Fruit fly (Drosophila melanogaster): ENCODE results near the gene CG32987.

CG32987 gene

dm6 chr2L:8897954-8898713, 34.5 kb downstream of the CG32987 start (continued):
- TF ChIP-seq CG1233 (GFP tag; optimal IDR thresholded peaks at IDR 0.05), result peak; percentile 43
- no peak for TF ChIP-seq sob (GFP tag; IDR thresholded peaks at IDR 0.05)
- peak; percentile 34 for TF ChIP-seq tio (GFP tag; optimal IDR thresholded peaks at IDR 0.05)
- no peak for TF ChIP-seq CG6689 (GFP tag; IDR thresholded peaks at IDR 0.05)
- TF ChIP-seq caup (GFP tag; optimal IDR thresholded peaks at IDR 0.05; ENCODE audit: severe bottlenecking), result peak; percentile 53
- TF ChIP-seq Blimp-1 (GFP tag; optimal IDR thresholded peaks at IDR 0.05), result peak; percentile 37
- no peak for TF ChIP-seq NC2β (GFP tag; optimal IDR thresholded peaks at IDR 0.05)
- TF ChIP-seq Max (GFP tag; optimal IDR thresholded peaks at IDR 0.05), result peak; percentile 5
- peak; percentile 25 for TF ChIP-seq Med (GFP tag)
- TF ChIP-seq pb (GFP tag; optimal IDR thresholded peaks at IDR 0.05), result no peak
- TF ChIP-seq usp (GFP tag; optimal IDR thresholded peaks at IDR 0.05), result no peak
- peak; percentile 33 for TF ChIP-seq zfh2 (GFP tag; optimal IDR thresholded peaks at IDR 0.05)
- TF ChIP-seq gce (GFP tag; IDR thresholded peaks at IDR 0.05), result no peak
- peak; percentile 43 for TF ChIP-seq Fer3 (tag; optimal IDR thresholded peaks at IDR 0.05)
- peak; percentile 38 for TF ChIP-seq lilli (GFP tag; optimal IDR thresholded peaks at IDR 0.05)
- 0 out of 2 replicates have a peak, but pooled peaks have one; percentile 20 for TF ChIP-seq seq (GFP tag; IDR thresholded peaks at IDR 0.05)
- peak; percentile 2 for TF ChIP-seq HLH54F (GFP tag; optimal IDR thresholded peaks at IDR 0.05)
- TF ChIP-seq CG5180 (GFP tag; optimal IDR thresholded peaks at IDR 0.05), result peak; percentile 15
- TF ChIP-seq CG17361 (GFP tag; IDR thresholded peaks at IDR 0.05), result peak; percentile 68
- no peak for TF ChIP-seq ac (GFP tag; optimal IDR thresholded peaks at IDR 0.05)
- no peak for TF ChIP-seq CTCF (GFP tag; optimal IDR thresholded peaks at IDR 0.05)
- TF ChIP-seq Atf-2 (GFP tag; optimal IDR thresholded peaks at IDR 0.05), result no peak
- TF ChIP-seq CrebB (tag; optimal IDR thresholded peaks at IDR 0.05), result no peak
- TF ChIP-seq CG13624 (GFP tag; optimal IDR thresholded peaks at IDR 0.05), result no peak
- TF ChIP-seq Bgb (GFP tag; IDR thresholded peaks at IDR 0.05; ENCODE audit: partially characterized antibody), result no peak
- peak; percentile 28 for TF ChIP-seq CG12155 (GFP tag; optimal IDR thresholded peaks at IDR 0.05)
- TF ChIP-seq scrt (GFP tag; optimal IDR thresholded peaks at IDR 0.05), result peak; percentile 42
- TF ChIP-seq CG18599 (GFP tag; optimal IDR thresholded peaks at IDR 0.05), result peak; percentile 42
- TF ChIP-seq Trl (optimal IDR thresholded peaks at IDR 0.05), result peak; percentile 68 to 72
- no peak for TF ChIP-seq Trl (GFP tag; optimal IDR thresholded peaks at IDR 0.05)
- TF ChIP-seq ERR (GFP tag; optimal IDR thresholded peaks at IDR 0.05), result no peak
- peak; percentile 65 for TF ChIP-seq Rfx (GFP tag; IDR thresholded peaks at IDR 0.05)
- no peak for TF ChIP-seq CG9797 (GFP tag; optimal IDR thresholded peaks at IDR 0.05)
- TF ChIP-seq Nf-YB (GFP tag; optimal IDR thresholded peaks at IDR 0.05), result peak; percentile 2
- TF ChIP-seq CG32532 (GFP tag; IDR thresholded peaks at IDR 0.05), result peak; percentile 27; the same call in 1 of the 2 replicates
- no peak for TF ChIP-seq tna (GFP tag; IDR thresholded peaks at IDR 0.05; ENCODE audit: partially characterized antibody)
- TF ChIP-seq Hr51 (GFP tag; optimal IDR thresholded peaks at IDR 0.05), result peak in 1 of 2 experiments; percentile 75
- 0 out of 3 replicates have a peak, but pooled peaks have one; percentile 9 for TF ChIP-seq jigr1 (GFP tag; IDR thresholded peaks at IDR 0.05)
- TF ChIP-seq CoRest (tag; optimal IDR thresholded peaks at IDR 0.05), result peak; percentile 65
- peak; percentile 41 for TF ChIP-seq CG9817 (tag; optimal IDR thresholded peaks at IDR 0.05)
- peak; percentile 58 for TF ChIP-seq CG10147 (GFP tag; optimal IDR thresholded peaks at IDR 0.05)
- TF ChIP-seq CG7963 (GFP tag; IDR thresholded peaks at IDR 0.05; ENCODE audit: partially characterized antibody), result no peak
- peak; percentile 27 for TF ChIP-seq CG6254 (GFP tag; optimal IDR thresholded peaks at IDR 0.05)
- TF ChIP-seq Pdp1 (GFP tag; optimal IDR thresholded peaks at IDR 0.05), result peak in 1 of 2 experiments; percentile 76
- peak; percentile 16 for TF ChIP-seq CG15514 (GFP tag; optimal IDR thresholded peaks at IDR 0.05)
- peak; percentile 5 for TF ChIP-seq CG4424 (GFP tag; optimal IDR thresholded peaks at IDR 0.05)
- peak; percentile 17 for TF ChIP-seq CG18619 (GFP tag; optimal IDR thresholded peaks at IDR 0.05)
- TF ChIP-seq gem (tag; optimal IDR thresholded peaks at IDR 0.05), result peak; percentile 78
- TF ChIP-seq sqz (GFP tag; optimal IDR thresholded peaks at IDR 0.05), result peak; percentile 25

Data from whole organism, embryonic.